Worm (Caenorhabditis elegans): Measurements from ENCODE around the gene grl-22.

- TF ChIP-seq F13H6.1 (tag; optimal IDR thresholded peaks at IDR 0.05) (no peak), ztf-11 (tag; optimal IDR thresholded peaks at IDR 0.05) (no peak), mdl-1 (tag; optimal IDR thresholded peaks at IDR 0.05) (no peak), unc-55 (GFP tag; optimal IDR thresholded peaks at IDR 0.05) (no peak), unc-39 (tag; optimal IDR thresholded peaks at IDR 0.05) (no peak), lin-39 (tag; optimal IDR thresholded peaks at IDR 0.05) (no peak), ama-1 (optimal IDR thresholded peaks at IDR 0.05) (no peak), fos-1 (tag; optimal IDR thresholded peaks at IDR 0.05) (no peak), nhr-6 (tag; optimal IDR thresholded peaks at IDR 0.05) (no peak)
Measured at ce11 chrIII:5407060-5407459, 6.8 kb downstream of the grl-22 start.
